Fruit fly (Drosophila melanogaster) Kc167 (cell line): ENCODE data around the gene png.

Experiments
- psq ChIP-seq: fragments of >200 bp; optimal IDR thresholded peaks from 2 replicates; lab custom pipeline; 2017; ENCODE audit warnings: missing external identifiers
- ttk ChIP-seq: sonication (Bioruptor generic); optimal IDR thresholded peaks from 2 replicates; lab custom pipeline; 2017; ENCODE audit warnings: missing external identifiers

- TF ChIP-seq psq = no peak
- TF ChIP-seq ttk = no peak
These were observed 25.1 kb upstream of the png start for dm6 chrX:1382489-1382888.
